Worm (Caenorhabditis elegans): Measurements from ENCODE around the gene npr-40.

- TF ChIP-seq ztf-11 (tag; optimal IDR thresholded peaks at IDR 0.05) (no peak), pqm-1 (tag; optimal IDR thresholded peaks at IDR 0.05) (no peak), aly-2 (tag; optimal IDR thresholded peaks at IDR 0.05) (no peak), unc-62 (GFP tag; optimal IDR thresholded peaks at IDR 0.05) (no peak), rnt-1 (tag; optimal IDR thresholded peaks at IDR 0.05) (no peak), nhr-28 (tag; optimal IDR thresholded peaks at IDR 0.05) (no peak), fkh-4 (tag; optimal IDR thresholded peaks at IDR 0.05; ENCODE audit: borderline replicate concordance) (no peak), zag-1 (tag; optimal IDR thresholded peaks at IDR 0.05) (no peak), snpc-4 (tag; optimal IDR thresholded peaks at IDR 0.05) (no peak), skn-1 (tag; optimal IDR thresholded peaks at IDR 0.05) (no peak), lin-35 (GFP tag; optimal IDR thresholded peaks at IDR 0.05) (no peak), egl-27 (tag; optimal IDR thresholded peaks at IDR 0.05) (no peak), jun-1 (tag; optimal IDR thresholded peaks at IDR 0.05) (no peak)
These were observed 13.5 kb upstream of the npr-40 start, which contains the start of gene hex-5 for ce11 chrX:14905161-14905560.

All from whole organism, L1 larva.